Worm (Caenorhabditis elegans) whole organism, young adult: ENCODE results near the gene pps-1.
A peak's percentile ranks its signal among the peaks of the same experiment; 100 is the strongest.

Experiments used
- F10E7.11 ChIP-seq: sonication (generic microtip); optimal IDR thresholded peaks from 2 replicates; lab custom pipeline; 2017; ENCODE audit warnings: mild to moderate bottlenecking, missing genetic modification characterization, moderate library complexity, missing compliant biosample characterization
- F22D6.2 ChIP-seq: sonication (generic microtip); optimal IDR thresholded peaks from 2 replicates; lab custom pipeline; 2016; ENCODE audit warnings: mild to moderate bottlenecking, missing genetic modification characterization, missing compliant biosample characterization
- F33H1.4 ChIP-seq: fragments of 200-800 bp; sonication (Bioruptor generic); IDR thresholded peaks from 2 replicates; pipeline ENCODE4 v1.3.6; 2022; ENCODE audit warnings: missing genetic modification reagents, missing genetic modification characterization, missing compliant biosample characterization
- F37B4.10 ChIP-seq: fragments of 200-800 bp; sonication (Bioruptor generic); IDR thresholded peaks from 2 replicates; pipeline ENCODE4 v1.3.6; 2022; ENCODE audit warnings: missing genetic modification characterization, missing compliant biosample characterization
- F52B5.7 ChIP-seq: sonication (generic microtip); optimal IDR thresholded peaks from 2 replicates; lab custom pipeline; 2016; ENCODE audit warnings: mild to moderate bottlenecking, missing genetic modification characterization, missing compliant biosample characterization
- K11D2.4 ChIP-seq: fragments of 200-800 bp; sonication (Bioruptor generic); IDR thresholded peaks from 2 replicates; pipeline ENCODE4 v1.3.6; 2022; ENCODE audit warnings: missing genetic modification reagents, missing genetic modification characterization, missing compliant biosample characterization
- T07F8.4 ChIP-seq: sonication (generic microtip); optimal IDR thresholded peaks from 2 replicates; lab custom pipeline; 2016; ENCODE audit warnings: mild to moderate bottlenecking, missing genetic modification characterization, moderate library complexity, missing compliant biosample characterization
- ZK185.1 ChIP-seq: sonication (generic microtip); optimal IDR thresholded peaks from 2 replicates; lab custom pipeline; 2016; ENCODE audit warnings: mild to moderate bottlenecking, missing genetic modification characterization, missing compliant biosample characterization; ENCODE audit not compliant: poor library complexity, severe bottlenecking
- athp-1 ChIP-seq: sonication (generic microtip); optimal IDR thresholded peaks from 2 replicates; lab custom pipeline; 2017; ENCODE audit warnings: mild to moderate bottlenecking, missing genetic modification characterization, missing compliant biosample characterization
- attf-3 ChIP-seq: fragments of 200-800 bp; sonication (Bioruptor generic); conservative IDR thresholded peaks from 2 replicates; pipeline ENCODE4 v1.3.6; 2022; ENCODE audit warnings: missing genetic modification reagents, missing genetic modification characterization, missing compliant biosample characterization
- attf-5 ChIP-seq: fragments of 200-800 bp; sonication (Bioruptor generic); optimal IDR thresholded peaks from 2 replicates; lab custom pipeline; 2018; ENCODE audit warnings: mild to moderate bottlenecking, missing genetic modification characterization, missing compliant biosample characterization
- cebp-1 ChIP-seq, 2 experiments: fragments of 200-800 bp in 1 of 2; sonication (Bioruptor generic) in 1 of 2; sonication (generic microtip) in 1 of 2; IDR thresholded peaks in 1 of 2; optimal IDR thresholded peaks in 1 of 2; 2 replicates each; pipeline versions ENCODE4 v1.3.6 to Lab custom; 2017 to 2022; ENCODE audit warnings: missing compliant biosample characterization in 2 of 2, missing genetic modification characterization in 2 of 2, mild to moderate bottlenecking in 1 of 2, missing genetic modification reagents in 1 of 2, moderate library complexity in 1 of 2
- cebp-2 ChIP-seq: fragments of 200-800 bp; sonication (Bioruptor generic); IDR thresholded peaks from 2 replicates; pipeline ENCODE4 v1.3.6; 2022; ENCODE audit warnings: missing genetic modification characterization, missing compliant biosample characterization
- ceh-100 ChIP-seq: fragments of 200-800 bp; sonication (Bioruptor generic); IDR thresholded peaks from 2 replicates; pipeline ENCODE4 v1.3.6; 2022; ENCODE audit warnings: missing genetic modification reagents, missing genetic modification characterization, missing compliant biosample characterization
- dox-1 ChIP-seq: fragments of 200-800 bp; sonication (Bioruptor generic); IDR thresholded peaks from 2 replicates; pipeline ENCODE4 v1.3.6; 2022; ENCODE audit warnings: missing genetic modification reagents, missing genetic modification characterization, missing compliant biosample characterization
- dpff-1 ChIP-seq: sonication (generic microtip); optimal IDR thresholded peaks from 2 replicates; lab custom pipeline; 2017; ENCODE audit warnings: mild to moderate bottlenecking, missing genetic modification characterization, missing compliant biosample characterization
- egl-18 ChIP-seq: fragments of 200-800 bp; sonication (Bioruptor generic); IDR thresholded peaks from 2 replicates; pipeline ENCODE4 v1.3.6; 2022; ENCODE audit warnings: missing genetic modification reagents, missing genetic modification characterization, missing compliant biosample characterization
- egrh-3 ChIP-seq: fragments of 200-800 bp; sonication (Bioruptor generic); IDR thresholded peaks from 2 replicates; pipeline ENCODE4 v1.3.6; 2022; ENCODE audit warnings: missing genetic modification reagents, missing genetic modification characterization, missing compliant biosample characterization
- gei-17 ChIP-seq: fragments of 200-800 bp; sonication (Bioruptor generic); optimal IDR thresholded peaks from 2 replicates; lab custom pipeline; 2018; ENCODE audit warnings: mild to moderate bottlenecking, missing genetic modification characterization, missing compliant biosample characterization
- hlh-26 ChIP-seq: fragments of 200-800 bp; sonication (Bioruptor generic); conservative IDR thresholded peaks from 2 replicates; pipeline ENCODE4 v1.3.6; 2022; ENCODE audit warnings: missing genetic modification reagents, missing genetic modification characterization, missing compliant biosample characterization
- hmg-1.2 ChIP-seq: fragments of 200-800 bp; sonication (Bioruptor generic); IDR thresholded peaks from 2 replicates; pipeline ENCODE4 v1.3.6; 2022; ENCODE audit warnings: missing genetic modification reagents, missing genetic modification characterization, missing compliant biosample characterization
- hmg-20 ChIP-seq: fragments of 200-800 bp; sonication (Bioruptor generic); IDR thresholded peaks from 2 replicates; pipeline ENCODE4 v1.3.6; 2022; ENCODE audit warnings: missing genetic modification reagents, missing genetic modification characterization, missing compliant biosample characterization
- lag-1 ChIP-seq: fragments of 200-800 bp; sonication (Bioruptor generic); IDR thresholded peaks from 2 replicates; pipeline ENCODE4 v1.3.6; 2022; ENCODE audit warnings: missing genetic modification reagents, missing genetic modification characterization, missing compliant biosample characterization
- lin-26 ChIP-seq: fragments of 200-800 bp; sonication (Bioruptor generic); IDR thresholded peaks from 2 replicates; pipeline ENCODE4 v1.3.6; 2022; ENCODE audit warnings: missing genetic modification reagents, missing genetic modification characterization, missing compliant biosample characterization
- lin-54 ChIP-seq: fragments of 200-800 bp; sonication (Bioruptor generic); optimal IDR thresholded peaks from 2 replicates; lab custom pipeline; 2018; ENCODE audit warnings: mild to moderate bottlenecking, missing genetic modification characterization, missing compliant biosample characterization
- nfyb-1 ChIP-seq: fragments of 200-800 bp; sonication (Bioruptor generic); IDR thresholded peaks from 2 replicates; pipeline ENCODE4 v1.3.6; 2022; ENCODE audit warnings: missing genetic modification reagents, missing genetic modification characterization, missing compliant biosample characterization
- nhr-120 ChIP-seq: fragments of 200-800 bp; sonication (Bioruptor generic); IDR thresholded peaks from 2 replicates; pipeline ENCODE4 v1.3.6; 2022; ENCODE audit warnings: missing genetic modification characterization, missing compliant biosample characterization
- nhr-80 ChIP-seq: sonication (generic microtip); optimal IDR thresholded peaks from 2 replicates; lab custom pipeline; 2016; ENCODE audit warnings: missing genetic modification characterization, missing compliant biosample characterization
- sea-2 ChIP-seq: fragments of 200-800 bp; sonication (Bioruptor generic); IDR thresholded peaks from 2 replicates; pipeline ENCODE4 v1.3.6; 2022; ENCODE audit warnings: missing genetic modification characterization, missing compliant biosample characterization
- snpc-3.4 ChIP-seq: sonication (generic microtip); optimal IDR thresholded peaks from 2 replicates; lab custom pipeline; 2017; ENCODE audit warnings: missing genetic modification characterization, mild to moderate bottlenecking, missing compliant biosample characterization, antibody characterized with exemption, moderate library complexity, missing genotype, missing genetic modification reagents
- unc-62 ChIP-seq: fragments of 150-350 bp; optimal IDR thresholded peaks from 2 replicates; lab custom pipeline; 2014; ENCODE audit warnings: missing biosample characterization, missing genetic modification reagents, missing genetic modification characterization
- xnd-1 ChIP-seq: sonication (generic microtip); optimal IDR thresholded peaks from 2 replicates; lab custom pipeline; 2016; ENCODE audit warnings: missing genotype, missing genetic modification reagents, missing genetic modification characterization, missing compliant biosample characterization
- zfh-2 ChIP-seq: fragments of 200-800 bp; sonication (Bioruptor generic); conservative IDR thresholded peaks from 2 replicates; pipeline ENCODE4 v1.3.6; 2022; ENCODE audit warnings: missing genetic modification reagents, missing genetic modification characterization, missing compliant biosample characterization
- ztf-18 ChIP-seq: sonication (generic microtip); optimal IDR thresholded peaks from 2 replicates; lab custom pipeline; 2016; ENCODE audit warnings: missing genotype, mild to moderate bottlenecking, missing genetic modification characterization, missing compliant biosample characterization
- ztf-3 ChIP-seq: fragments of 200-800 bp; sonication (Bioruptor generic); optimal IDR thresholded peaks from 2 replicates; lab custom pipeline; 2018; ENCODE audit warnings: mild to moderate bottlenecking, missing genetic modification characterization, missing compliant biosample characterization

The pps-1 gene

ce11 chrIV:10174328-10174727, 12.5 kb downstream of the pps-1 start, which contains the start of gene pxf-1:
pxf-1 (minus strand) TSS chrIV:10174341.
- TF ChIP-seq egl-18 (GFP tag; lab: Robert Waterston, UW), result no peak
- no peak for TF ChIP-seq gei-17
- no peak for TF ChIP-seq lin-54
- TF ChIP-seq ztf-3, result no peak
- TF ChIP-seq egrh-3 (GFP tag; lab: Robert Waterston, UW), result no peak
- no peak for TF ChIP-seq dpff-1 (tag; lab: Kevin White, UChicago)
- TF ChIP-seq hmg-20 (GFP tag; lab: Robert Waterston, UW), result no peak
- TF ChIP-seq T07F8.4, result no peak
- no peak for TF ChIP-seq lag-1 (GFP tag; lab: Robert Waterston, UW)
- no peak for TF ChIP-seq xnd-1 (tag; lab: Kevin White, UChicago)
- TF ChIP-seq F22D6.2 (tag; lab: Kevin White, UChicago), result no peak
- no peak for TF ChIP-seq ZK185.1 (tag; lab: Kevin White, UChicago)
- no peak for TF ChIP-seq hlh-26
- TF ChIP-seq ztf-18, result no peak
- no peak for TF ChIP-seq F10E7.11 (tag; lab: Kevin White, UChicago)
- no peak for TF ChIP-seq snpc-3.4 (tag; lab: Kevin White, UChicago)
- TF ChIP-seq sea-2 (GFP tag; lab: Robert Waterston, UW), result no peak
- no peak for TF ChIP-seq athp-1 (tag; lab: Kevin White, UChicago)
- TF ChIP-seq nhr-120 (GFP tag; lab: Robert Waterston, UW), result no peak

- TF ChIP-seq F22D6.2 (tag; lab: Kevin White, UChicago), result no peak
- peak; percentile 10 for TF ChIP-seq nhr-80 (tag; lab: Kevin White, UChicago)
- no peak for TF ChIP-seq unc-62
- TF ChIP-seq nfyb-1, result peak; percentile 54; the same call in 1 of the 2 replicates
- TF ChIP-seq ceh-100 (GFP tag; lab: Robert Waterston, UW), result no peak
- 0 out of 2 replicates have a peak, but pooled peaks have one; percentile 20 for TF ChIP-seq F37B4.10 (GFP tag; lab: Robert Waterston, UW)
- TF ChIP-seq cebp-1 (GFP tag; IDR thresholded peaks at IDR 0.05; lab: Robert Waterston, UW), result peak; percentile 20; the same call in 1 of the 2 replicates
- peak; percentile 33 for TF ChIP-seq cebp-1 (tag; optimal IDR thresholded peaks at IDR 0.05; lab: Kevin White, UChicago)
- TF ChIP-seq attf-3 (GFP tag; lab: Robert Waterston, UW), result 0 out of 2 replicates have a peak, but pooled peaks have one; percentile 13
- no peak for TF ChIP-seq lin-26 (GFP tag; lab: Robert Waterston, UW)
- 0 out of 2 replicates have a peak, but pooled peaks have one; percentile 5 for TF ChIP-seq F33H1.4 (GFP tag; lab: Robert Waterston, UW)
- TF ChIP-seq K11D2.4 (GFP tag; lab: Robert Waterston, UW), result no peak
- TF ChIP-seq F52B5.7 (tag; lab: Kevin White, UChicago), result no peak
- 0 out of 2 replicates have a peak, but pooled peaks have one; percentile 15 for TF ChIP-seq dox-1 (GFP tag; lab: Robert Waterston, UW)
- TF ChIP-seq attf-5 (GFP tag; lab: Kevin White, UChicago), result peak; percentile 42
- TF ChIP-seq zfh-2 (GFP tag; lab: Robert Waterston, UW), result peak; percentile 87
- TF ChIP-seq cebp-2 (GFP tag; lab: Robert Waterston, UW), result no peak
- TF ChIP-seq hmg-1.2 (GFP tag; lab: Robert Waterston, UW), result peak; percentile 10; the same call in 1 of the 2 replicates
Measured at ce11 chrIV:10174932-10175732, 13.3 kb downstream of the pps-1 start.
